Worm (Caenorhabditis elegans) whole organism, L2 larva: ENCODE measurements around the gene C16A3.2.

ENCODE experiments used
- ama-1 ChIP-seq: fragments of 150-350 bp; optimal IDR thresholded peaks from 2 replicates; lab custom pipeline; 2018; ENCODE audit warnings: inconsistent platforms
- ceh-82 ChIP-seq: fragments of 150-350 bp; optimal IDR thresholded peaks from 2 replicates; lab custom pipeline; 2014; ENCODE audit warnings: missing biosample characterization, missing genetic modification characterization
- elt-3 ChIP-seq: sonication (generic microtip); optimal IDR thresholded peaks from 2 replicates; lab custom pipeline; 2017; ENCODE audit warnings: missing biosample characterization, missing genetic modification characterization
- lin-13 ChIP-seq: fragments of 150-350 bp; optimal IDR thresholded peaks from 2 replicates; lab custom pipeline; 2014; ENCODE audit warnings: missing biosample characterization, missing genetic modification reagents, missing genetic modification characterization
- mab-5 ChIP-seq: fragments of 150-350 bp; optimal IDR thresholded peaks from 2 replicates; lab custom pipeline; 2014; ENCODE audit warnings: missing biosample characterization, missing genetic modification characterization
- mdl-1 ChIP-seq, 2 experiments: fragments of 150-350 bp in 1 of 2; sonication (generic microtip) in 1 of 2; optimal IDR thresholded peaks; 2 replicates each; lab custom pipeline; 2017; ENCODE audit warnings: missing biosample characterization in 2 of 2, missing genetic modification characterization in 2 of 2
- nhr-10 ChIP-seq: sonication (generic microtip); optimal IDR thresholded peaks from 2 replicates; lab custom pipeline; 2017; ENCODE audit warnings: missing biosample characterization, missing genetic modification characterization
- nhr-12 ChIP-seq: fragments of 150-350 bp; optimal IDR thresholded peaks from 2 replicates; lab custom pipeline; 2014; ENCODE audit warnings: missing biosample characterization, missing genetic modification characterization
- nhr-237 ChIP-seq: fragments of 150-350 bp; optimal IDR thresholded peaks from 2 replicates; lab custom pipeline; 2014; ENCODE audit warnings: missing biosample characterization, missing genetic modification characterization
- nhr-77 ChIP-seq: fragments of 150-350 bp; optimal IDR thresholded peaks from 2 replicates; lab custom pipeline; 2014; ENCODE audit warnings: missing biosample characterization, missing genetic modification characterization
- skn-1 ChIP-seq: sonication (generic microtip); optimal IDR thresholded peaks from 2 replicates; lab custom pipeline; 2017; ENCODE audit warnings: missing biosample characterization, missing genetic modification characterization
- sma-3 ChIP-seq: sonication (generic microtip); optimal IDR thresholded peaks from 2 replicates; lab custom pipeline; 2016; ENCODE audit warnings: missing genetic modification reagents, missing genetic modification characterization, missing compliant biosample characterization
- ztf-11 ChIP-seq: sonication (generic microtip); optimal IDR thresholded peaks from 2 replicates; lab custom pipeline; 2017; ENCODE audit warnings: missing biosample characterization, missing genetic modification characterization

DNA sequence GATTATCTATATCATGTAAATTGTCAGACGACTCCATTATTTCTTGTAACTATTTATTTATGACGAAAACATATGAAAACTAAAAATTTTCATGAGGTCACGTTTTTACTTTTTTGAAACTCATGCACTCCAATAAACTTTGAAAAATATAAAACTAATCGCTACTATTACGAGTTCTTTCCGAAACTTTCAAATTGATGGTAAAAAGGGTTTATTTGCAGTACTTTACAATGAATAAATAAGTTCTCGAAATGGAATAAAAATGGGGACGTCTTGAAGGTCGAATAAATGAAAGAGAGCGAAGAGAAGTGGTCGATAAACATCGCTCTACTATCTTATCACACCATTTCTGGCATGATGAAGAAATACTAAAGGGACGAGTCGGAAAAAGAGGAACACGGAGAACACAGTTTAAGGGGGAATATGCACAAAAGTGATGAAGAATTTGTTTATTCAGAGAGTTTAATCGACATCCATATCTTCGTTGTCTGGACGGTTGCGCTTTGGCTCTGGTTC lies 49.7 kb upstream of the C16A3.2 start, which contains the start of gene let-767:
- TF ChIP-seq lin-13 (GFP tag; lab: Kevin White, UChicago) (no peak), skn-1 (tag; lab: Kevin White, UChicago) (no peak), nhr-237 (tag; lab: Kevin White, UChicago) (no peak), ama-1 (lab: Kevin White, UChicago) (no peak), ztf-11 (tag; lab: Kevin White, UChicago) (no peak), nhr-12 (no peak), elt-3 (tag; lab: Kevin White, UChicago) (no peak), mdl-1 (tag; optimal IDR thresholded peaks at IDR 0.05; lab: Kevin White, UChicago) (no peak), ceh-82 (no peak), sma-3 (GFP tag; lab: Kevin White, UChicago) (no peak), nhr-77 (tag; lab: Kevin White, UChicago) (no peak), mab-5 (tag; lab: Kevin White, UChicago) (no peak), nhr-10 (tag; lab: Kevin White, UChicago) (no peak)
